Fruit fly (Drosophila melanogaster) whole organism, adult: ENCODE data around the gene CG44477.

Source experiments
- CG11617 ChIP-seq: fragments of 200-800 bp; sonication (Bioruptor generic); optimal IDR thresholded peaks from 2 replicates; lab custom pipeline; 2017; ENCODE audit warnings: mild to moderate bottlenecking, missing biosample characterization, missing genetic modification reagents, missing genetic modification characterization
- CG12768 ChIP-seq: fragments of 200-800 bp; sonication (Bioruptor generic); optimal IDR thresholded peaks from 2 replicates; lab custom pipeline; 2017; ENCODE audit warnings: missing biosample characterization, missing genetic modification characterization, mild to moderate bottlenecking, moderate library complexity, missing genetic modification reagents
- CG7045 ChIP-seq: fragments of 200-800 bp; sonication (Bioruptor generic); optimal IDR thresholded peaks from 2 replicates; lab custom pipeline; 2017; ENCODE audit warnings: missing biosample characterization, mild to moderate bottlenecking, missing genetic modification characterization
- Crg-1 ChIP-seq: fragments of 200-800 bp; sonication (Bioruptor generic); optimal IDR thresholded peaks from 2 replicates; lab custom pipeline; 2016; ENCODE audit warnings: missing biosample characterization, missing genetic modification characterization
- Mnt ChIP-seq: fragments of 200-800 bp; sonication (Bioruptor generic); optimal IDR thresholded peaks from 2 replicates; lab custom pipeline; 2016; ENCODE audit warnings: missing biosample characterization, mild to moderate bottlenecking, missing genetic modification characterization

dm6 chr2L:11662959-11663358 lies at the start of gene CG44477:
- no peak for TF ChIP-seq Crg-1
- TF ChIP-seq CG11617 (GFP tag; lab: Kevin White, UChicago) = no peak
- no peak for TF ChIP-seq CG12768 (GFP tag; lab: Kevin White, UChicago)
- no peak for TF ChIP-seq Mnt (GFP tag; lab: Kevin White, UChicago)
- no peak for TF ChIP-seq CG7045 (GFP tag; lab: Kevin White, UChicago)
